Fruit fly (Drosophila melanogaster) Kc167 (cell line): ENCODE results near the gene RhoGAP16F.

Experiments used
- Myc ChIP-seq: fragments of >200 bp; optimal IDR thresholded peaks from 2 replicates; lab custom pipeline; 2017; ENCODE audit warnings: missing external identifiers
- Sin3A ChIP-seq: fragments of >200 bp; optimal IDR thresholded peaks from 2 replicates; lab custom pipeline; 2018; ENCODE audit warnings: missing external identifiers
- h ChIP-seq: fragments of >200 bp; optimal IDR thresholded peaks from 3 replicates; lab custom pipeline; 2018; ENCODE audit warnings: missing external identifiers
- insv ChIP-seq: fragments of >200 bp; optimal IDR thresholded peaks from 3 replicates; lab custom pipeline; 2018; ENCODE audit warnings: missing external identifiers
- psq ChIP-seq: fragments of >200 bp; optimal IDR thresholded peaks from 2 replicates; lab custom pipeline; 2017; ENCODE audit warnings: missing external identifiers
- ttk ChIP-seq: sonication (Bioruptor generic); optimal IDR thresholded peaks from 2 replicates; lab custom pipeline; 2017; ENCODE audit warnings: missing external identifiers

DNA sequence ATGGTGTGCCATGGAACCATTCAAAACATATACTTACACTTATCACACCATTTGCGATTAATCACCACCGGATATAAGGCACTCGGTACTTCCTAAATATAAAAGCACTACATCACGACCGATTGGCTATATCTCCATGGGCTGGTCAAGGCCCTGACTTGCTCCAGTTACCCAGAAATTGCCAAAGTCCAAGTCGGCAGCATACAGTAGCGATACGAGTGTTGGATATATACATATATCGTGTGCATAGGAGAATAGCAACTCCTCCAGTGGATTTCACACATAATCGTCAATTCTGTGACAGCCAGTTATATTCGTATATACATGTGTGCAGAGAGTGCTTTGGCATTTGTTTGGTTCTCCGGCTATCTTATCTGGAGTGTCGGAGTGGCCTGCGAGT is 1.2 kb downstream of the RhoGAP16F start:
- no peak for TF ChIP-seq psq (lab: Kevin White, UChicago)
- TF ChIP-seq h (lab: Kevin White, UChicago): no peak
- TF ChIP-seq Myc: no peak
- no peak for TF ChIP-seq Sin3A (lab: Kevin White, UChicago)
- no peak for TF ChIP-seq ttk (lab: Kevin White, UChicago)
- no peak for TF ChIP-seq insv
